Worm (Caenorhabditis elegans) whole organism, early embryonic: ENCODE measurements around the gene C05D9.7.

Experiments used
- B0310.2 ChIP-seq: sonication (generic microtip); optimal IDR thresholded peaks from 2 replicates; lab custom pipeline; 2016; ENCODE audit warnings: mild to moderate bottlenecking, missing genetic modification characterization, missing compliant biosample characterization
- F13C5.2 ChIP-seq: sonication (generic microtip); optimal IDR thresholded peaks from 2 replicates; lab custom pipeline; 2017; ENCODE audit warnings: mild to moderate bottlenecking, missing genetic modification characterization, inconsistent platforms, missing compliant biosample characterization
- aly-1 ChIP-seq: sonication (generic microtip); optimal IDR thresholded peaks from 2 replicates; lab custom pipeline; 2016; ENCODE audit warnings: missing genetic modification characterization, missing compliant biosample characterization
- ama-1 ChIP-seq: fragments of 150-350 bp; optimal IDR thresholded peaks from 2 replicates; lab custom pipeline; 2014
- ceh-13 ChIP-seq: fragments of 200-800 bp; sonication (Bioruptor generic); optimal IDR thresholded peaks from 2 replicates; lab custom pipeline; 2018; ENCODE audit warnings: mild to moderate bottlenecking, missing genetic modification characterization, missing compliant biosample characterization
- ceh-36 ChIP-seq: sonication (generic microtip); optimal IDR thresholded peaks from 2 replicates; lab custom pipeline; 2016; ENCODE audit warnings: missing genetic modification characterization, inconsistent platforms, missing compliant biosample characterization
- ets-7 ChIP-seq: sonication (generic microtip); optimal IDR thresholded peaks from 2 replicates; lab custom pipeline; 2016; ENCODE audit warnings: missing genotype, missing genetic modification characterization, missing compliant biosample characterization
- flt-1 ChIP-seq: fragments of 200-800 bp; sonication (Bioruptor generic); IDR thresholded peaks from 2 replicates; pipeline ENCODE4 v1.3.6; 2022; ENCODE audit warnings: missing genetic modification characterization, missing compliant biosample characterization
- hmbx-1 ChIP-seq: sonication (generic microtip); optimal IDR thresholded peaks from 2 replicates; lab custom pipeline; 2016; ENCODE audit warnings: mild to moderate bottlenecking, missing genetic modification characterization, missing compliant biosample characterization
- hmg-4 ChIP-seq: fragments of 200-800 bp; sonication (Bioruptor generic); optimal IDR thresholded peaks from 2 replicates; lab custom pipeline; 2018; ENCODE audit warnings: mild to moderate bottlenecking, missing genetic modification characterization, missing compliant biosample characterization
- hnd-1 ChIP-seq: sonication (generic microtip); optimal IDR thresholded peaks from 2 replicates; lab custom pipeline; 2016; ENCODE audit warnings: missing genetic modification characterization, missing compliant biosample characterization
- pes-1 ChIP-seq: fragments of 200-800 bp; sonication (Bioruptor generic); IDR thresholded peaks from 2 replicates; pipeline ENCODE4 v1.3.6; 2022; ENCODE audit warnings: missing genetic modification reagents, missing genetic modification characterization, missing compliant biosample characterization
- scrt-1 ChIP-seq: fragments of 200-800 bp; sonication (Bioruptor generic); IDR thresholded peaks from 2 replicates; pipeline ENCODE4 v1.3.6; 2022; ENCODE audit warnings: missing genetic modification characterization, missing compliant biosample characterization
- sea-1 ChIP-seq: fragments of 200-800 bp; sonication (Bioruptor generic); conservative IDR thresholded peaks from 2 replicates; pipeline ENCODE4 v1.3.6; 2022; ENCODE audit warnings: missing genetic modification characterization, missing compliant biosample characterization
- tbx-11 ChIP-seq: fragments of 200-800 bp; sonication (Bioruptor generic); IDR thresholded peaks from 2 replicates; pipeline ENCODE4 v1.3.6; 2022; ENCODE audit warnings: missing genetic modification characterization, missing compliant biosample characterization
- tbx-37 ChIP-seq: fragments of 200-800 bp; sonication (Bioruptor generic); conservative IDR thresholded peaks from 2 replicates; pipeline ENCODE4 v1.3.6; 2022; ENCODE audit warnings: missing genetic modification reagents, missing genetic modification characterization, missing compliant biosample characterization
- tra-4 ChIP-seq: sonication (generic microtip); optimal IDR thresholded peaks from 2 replicates; lab custom pipeline; 2017; ENCODE audit warnings: missing genetic modification characterization, missing compliant biosample characterization

Gene C05D9.7

ce11 chrX:1119305-1119704 lies at the start of gene C05D9.7:
TSS of gene C05D9.7 (minus strand) at chrX:1119405.
- TF ChIP-seq sea-1 (GFP tag; lab: Robert Waterston, UW) (no peak), pes-1 (GFP tag; lab: Robert Waterston, UW) (no peak), scrt-1 (GFP tag; lab: Robert Waterston, UW) (no peak), B0310.2 (tag; lab: Kevin White, UChicago) (no peak), ets-7 (tag; lab: Kevin White, UChicago) (no peak), tbx-37 (GFP tag; lab: Robert Waterston, UW) (no peak), tra-4 (tag; lab: Kevin White, UChicago) (no peak), hmbx-1 (no peak), ceh-36 (tag; lab: Kevin White, UChicago) (no peak), ama-1 (lab: Kevin White, UChicago) (no peak), flt-1 (GFP tag; lab: Robert Waterston, UW) (no peak), hnd-1 (no peak), ceh-13 (GFP tag; lab: Kevin White, UChicago) (no peak), F13C5.2 (no peak), aly-1 (tag; lab: Kevin White, UChicago) (no peak), tbx-11 (no peak), hmg-4 (GFP tag; lab: Kevin White, UChicago) (no peak)

ce11 chrX:1167234-1167633 lies 48.0 kb upstream of the C05D9.7 start:
- no peak for TF ChIP-seq hnd-1
- no peak for TF ChIP-seq scrt-1 (GFP tag; lab: Robert Waterston, UW)
- no peak for TF ChIP-seq sea-1 (GFP tag; lab: Robert Waterston, UW)

DNA sequence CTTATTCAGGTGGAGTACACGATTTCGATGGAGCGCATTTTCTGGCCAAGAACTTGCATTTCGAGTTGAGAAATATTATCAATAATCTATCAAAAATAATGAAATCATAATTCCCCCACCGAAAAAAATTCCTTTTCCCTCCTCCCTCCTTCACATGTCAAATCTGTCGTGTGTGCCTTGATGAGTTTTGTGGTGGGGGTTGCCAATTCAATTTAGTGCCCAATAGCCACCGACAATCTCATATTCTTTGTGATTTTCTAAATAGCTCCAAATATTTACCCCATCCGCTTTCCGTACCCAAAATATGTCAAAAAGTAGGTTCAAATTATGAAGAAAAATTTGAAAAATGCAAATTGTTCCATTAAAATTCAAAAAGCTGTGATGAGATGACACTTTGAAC lies 42.8 kb upstream of the C05D9.7 start, which contains the start of gene tmc-1:
Gene tmc-1 (plus strand): TSS at position 189 of the 400 bp plus-strand sequence.
- no peak for TF ChIP-seq ama-1 (lab: Kevin White, UChicago)
- TF ChIP-seq F13C5.2: no peak
- no peak for TF ChIP-seq ets-7 (tag; lab: Kevin White, UChicago)
- no peak for TF ChIP-seq pes-1 (GFP tag; lab: Robert Waterston, UW)
- TF ChIP-seq ceh-36 (tag; lab: Kevin White, UChicago): no peak
- no peak for TF ChIP-seq hnd-1
- no peak for TF ChIP-seq tra-4 (tag; lab: Kevin White, UChicago)
- TF ChIP-seq hmg-4 (GFP tag; lab: Kevin White, UChicago): no peak
- TF ChIP-seq sea-1 (GFP tag; lab: Robert Waterston, UW): no peak
- no peak for TF ChIP-seq aly-1 (tag; lab: Kevin White, UChicago)
- no peak for TF ChIP-seq flt-1 (GFP tag; lab: Robert Waterston, UW)
- TF ChIP-seq B0310.2 (tag; lab: Kevin White, UChicago): no peak

DNA sequence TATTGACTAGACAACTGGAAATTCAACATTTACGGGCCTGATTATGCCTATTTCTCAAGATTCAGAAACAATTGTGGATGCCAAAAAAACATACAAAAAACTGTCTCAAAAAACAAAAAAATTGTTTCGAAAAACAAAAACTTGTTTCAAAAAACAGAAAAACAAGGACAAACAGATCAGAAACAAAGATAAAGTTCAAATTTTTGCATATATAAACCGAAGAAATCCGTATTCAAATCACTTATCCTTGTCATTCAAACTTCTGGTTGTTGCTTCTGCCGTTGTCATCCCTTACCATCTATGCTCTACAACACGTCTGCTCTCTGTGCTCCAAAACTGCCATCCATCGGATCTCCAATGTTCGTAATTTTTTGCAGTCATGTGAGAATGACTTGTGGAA lies 35.4 kb upstream of the C05D9.7 start, which contains the start of gene R193.1:
Gene R193.1 (plus strand): TSS at position 301 of the 400 bp plus-strand sequence.
- TF ChIP-seq tra-4 (tag; lab: Kevin White, UChicago) (no peak), hmg-4 (GFP tag; lab: Kevin White, UChicago) (no peak), aly-1 (tag; lab: Kevin White, UChicago) (no peak), sea-1 (GFP tag; lab: Robert Waterston, UW) (no peak), ama-1 (lab: Kevin White, UChicago) (no peak), ets-7 (tag; lab: Kevin White, UChicago) (no peak), scrt-1 (GFP tag; lab: Robert Waterston, UW) (no peak), pes-1 (GFP tag; lab: Robert Waterston, UW) (no peak), hmbx-1 (no peak), F13C5.2 (no peak), B0310.2 (tag; lab: Kevin White, UChicago) (no peak), hnd-1 (no peak)

- TF ChIP-seq F13C5.2: no peak
- no peak for TF ChIP-seq tbx-11
- TF ChIP-seq ceh-13 (GFP tag; lab: Kevin White, UChicago): no peak
- no peak for TF ChIP-seq aly-1 (tag; lab: Kevin White, UChicago)
- no peak for TF ChIP-seq ceh-36 (tag; lab: Kevin White, UChicago)
- TF ChIP-seq scrt-1 (GFP tag; lab: Robert Waterston, UW): no peak
- TF ChIP-seq ama-1 (lab: Kevin White, UChicago): no peak
- no peak for TF ChIP-seq hmg-4 (GFP tag; lab: Kevin White, UChicago)
- no peak for TF ChIP-seq tbx-37 (GFP tag; lab: Robert Waterston, UW)
These were observed 29.2 kb upstream of the C05D9.7 start, which contains the start of the genes R193.2 and R193.6 for ce11 chrX:1148438-1148837. TSS of gene R193.2 (minus strand) at chrX:1148585. TSS of gene R193.6 (plus strand) at chrX:1148787.

DNA sequence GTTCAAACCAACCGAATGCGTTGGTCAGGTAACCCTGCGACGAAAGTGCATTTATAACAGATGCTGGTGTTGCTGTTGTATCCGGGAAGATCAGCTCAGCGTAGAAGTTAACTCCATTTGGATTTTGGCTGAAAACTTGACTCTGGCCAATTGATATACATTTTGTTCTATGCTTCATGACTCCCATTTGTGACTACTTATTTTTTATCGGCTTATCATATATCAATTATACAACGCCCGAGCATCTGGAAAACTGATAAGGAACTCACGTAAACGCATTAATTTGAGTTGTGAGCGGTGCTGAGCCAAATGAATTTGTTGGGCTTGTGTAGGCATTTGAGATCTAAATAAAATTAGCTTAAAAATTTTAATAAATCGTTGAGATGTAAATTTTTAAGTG lies 28.2 kb upstream of the C05D9.7 start:
- TF ChIP-seq pes-1 (GFP tag; lab: Robert Waterston, UW) (no peak), tra-4 (tag; lab: Kevin White, UChicago) (no peak), ets-7 (tag; lab: Kevin White, UChicago) (no peak), ceh-36 (tag; lab: Kevin White, UChicago) (no peak), tbx-37 (GFP tag; lab: Robert Waterston, UW) (no peak), scrt-1 (GFP tag; lab: Robert Waterston, UW) (no peak), hmbx-1 (no peak), B0310.2 (tag; lab: Kevin White, UChicago) (no peak), hmg-4 (GFP tag; lab: Kevin White, UChicago) (no peak), aly-1 (tag; lab: Kevin White, UChicago) (no peak)

ce11 chrX:1141617-1142016 lies 22.4 kb upstream of the C05D9.7 start:
- TF ChIP-seq scrt-1 (GFP tag; lab: Robert Waterston, UW) (no peak), B0310.2 (tag; lab: Kevin White, UChicago) (no peak), sea-1 (GFP tag; lab: Robert Waterston, UW) (no peak), aly-1 (tag; lab: Kevin White, UChicago) (no peak), hmbx-1 (no peak), hnd-1 (no peak), ceh-13 (GFP tag; lab: Kevin White, UChicago) (no peak), ceh-36 (tag; lab: Kevin White, UChicago) (no peak), F13C5.2 (no peak)
